Worm (Caenorhabditis elegans) whole organism, midembryonic: Measurements from ENCODE around the gene T06C10.3.

Source experiments
- T22C8.4 ChIP-seq: fragments of 200-800 bp; sonication (Bioruptor generic); IDR thresholded peaks from 2 replicates; pipeline ENCODE4 v1.3.6; 2022; ENCODE audit warnings: missing genetic modification characterization, missing compliant biosample characterization
- cog-1 ChIP-seq: sonication (generic microtip); optimal IDR thresholded peaks from 2 replicates; lab custom pipeline; 2016; ENCODE audit warnings: missing genetic modification characterization, missing compliant biosample characterization
- flt-1 ChIP-seq: fragments of 200-800 bp; sonication (Bioruptor generic); IDR thresholded peaks from 2 replicates; pipeline ENCODE4 v1.3.6; 2022; ENCODE audit warnings: missing genetic modification characterization, missing compliant biosample characterization
- klf-2 ChIP-seq: fragments of 200-800 bp; sonication (Bioruptor generic); conservative IDR thresholded peaks from 2 replicates; pipeline ENCODE4 v1.3.6; 2022; ENCODE audit warnings: missing genetic modification reagents, missing genetic modification characterization, missing compliant biosample characterization
- med-1 ChIP-seq: sonication (generic microtip); optimal IDR thresholded peaks from 2 replicates; lab custom pipeline; 2017; ENCODE audit warnings: missing genetic modification characterization, mild to moderate bottlenecking, missing compliant biosample characterization, antibody characterized with exemption, missing genetic modification reagents; ENCODE audit not compliant: insufficient read depth
- ref-1 ChIP-seq: fragments of 200-800 bp; sonication (Bioruptor generic); conservative IDR thresholded peaks from 2 replicates; pipeline ENCODE4 v1.3.6; 2022; ENCODE audit warnings: missing genetic modification reagents, missing genetic modification characterization, missing compliant biosample characterization
- tab-1 ChIP-seq: fragments of 200-800 bp; sonication (Bioruptor generic); IDR thresholded peaks from 2 replicates; pipeline ENCODE4 v1.3.6; 2022; ENCODE audit warnings: missing genetic modification characterization, missing compliant biosample characterization
- ztf-23 ChIP-seq: fragments of 200-800 bp; sonication (Bioruptor generic); IDR thresholded peaks from 2 replicates; pipeline ENCODE4 v1.3.6; 2022; ENCODE audit warnings: missing genetic modification reagents, missing genetic modification characterization, missing compliant biosample characterization
- ztf-29 ChIP-seq: fragments of 200-800 bp; sonication (Bioruptor generic); IDR thresholded peaks from 2 replicates; pipeline ENCODE4 v1.3.6; 2022; ENCODE audit warnings: missing genetic modification reagents, missing genetic modification characterization, missing compliant biosample characterization

The T06C10.3 gene

DNA sequence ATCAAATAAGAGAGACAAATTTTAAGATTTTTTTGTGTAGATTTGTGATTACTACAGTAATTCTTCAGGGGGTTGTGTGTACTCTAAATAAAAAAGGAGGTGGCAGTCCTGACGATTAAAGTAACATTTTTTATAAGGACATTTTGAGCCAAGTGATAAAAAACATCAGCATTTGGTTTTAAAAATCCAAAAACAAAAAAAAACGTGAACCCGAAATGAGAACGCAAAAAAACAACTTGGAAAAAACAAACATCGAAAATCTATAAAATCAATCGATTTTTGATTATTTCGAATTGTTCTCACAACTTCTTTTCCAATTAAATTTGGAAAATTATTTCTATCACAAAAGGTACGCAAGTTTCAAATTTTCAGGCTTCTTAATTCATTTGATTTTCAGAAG is at the start of gene T06C10.3:
T06C10.3 (plus strand) TSS at position 301 of the 400 bp plus-strand sequence.
- TF ChIP-seq klf-2 (GFP tag; lab: Robert Waterston, UW) (no peak), flt-1 (GFP tag; lab: Robert Waterston, UW) (no peak), med-1 (no peak), cog-1 (tag; lab: Kevin White, UChicago) (no peak), T22C8.4 (GFP tag; lab: Robert Waterston, UW) (no peak), ztf-23 (GFP tag; lab: Robert Waterston, UW) (no peak), ref-1 (GFP tag; lab: Robert Waterston, UW) (no peak), tab-1 (GFP tag; lab: Robert Waterston, UW) (no peak), ztf-29 (no peak)

DNA sequence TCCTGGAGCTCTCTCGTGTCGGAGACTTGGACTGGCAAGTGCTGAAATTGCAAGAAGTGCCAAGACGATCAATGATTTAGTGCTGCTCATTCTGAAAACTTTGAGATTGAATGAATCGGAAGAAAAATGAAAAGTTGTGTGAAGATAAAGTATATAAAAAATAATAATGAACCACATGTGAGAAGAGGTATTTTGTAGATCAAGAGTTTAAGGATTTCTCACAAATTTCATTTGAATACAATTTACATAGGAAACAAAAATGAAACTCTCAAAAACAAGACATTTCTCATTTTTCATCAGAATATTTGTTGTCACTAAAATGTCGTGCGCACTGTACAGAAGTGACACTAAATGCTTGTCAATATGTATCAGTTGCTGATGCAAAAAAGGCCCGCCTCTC is 48.0 kb upstream of the T06C10.3 start, which contains the start of gene T14A8.2:
T14A8.2 (minus strand) TSS at position 101 of the 400 bp plus-strand sequence.
- no peak for TF ChIP-seq klf-2 (GFP tag; lab: Robert Waterston, UW)
- TF ChIP-seq ztf-23 (GFP tag; lab: Robert Waterston, UW): no peak
- no peak for TF ChIP-seq med-1
- TF ChIP-seq flt-1 (GFP tag; lab: Robert Waterston, UW): no peak
- TF ChIP-seq cog-1 (tag; lab: Kevin White, UChicago): no peak
- no peak for TF ChIP-seq tab-1 (GFP tag; lab: Robert Waterston, UW)
- no peak for TF ChIP-seq ztf-29
- no peak for TF ChIP-seq ref-1 (GFP tag; lab: Robert Waterston, UW)
- no peak for TF ChIP-seq T22C8.4 (GFP tag; lab: Robert Waterston, UW)

DNA sequence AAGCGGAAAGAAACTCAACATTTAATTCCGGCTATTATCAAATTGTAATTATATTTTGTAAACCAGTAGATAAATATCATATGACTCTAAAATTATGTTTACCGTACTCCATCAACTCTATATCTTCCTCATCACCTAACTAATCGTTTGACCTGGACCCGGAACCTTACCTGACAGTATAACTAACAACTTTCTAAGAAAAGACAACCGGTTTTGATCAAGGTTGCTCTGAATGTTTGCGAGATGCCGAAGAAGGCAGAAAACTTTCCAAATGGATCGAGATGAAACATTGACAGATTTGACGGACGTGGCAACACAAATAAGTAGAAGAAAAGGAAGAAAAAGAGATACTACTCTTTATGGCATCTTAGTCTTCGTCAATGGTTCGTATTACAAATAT is 45.9 kb upstream of the T06C10.3 start:
- no peak for TF ChIP-seq cog-1 (tag; lab: Kevin White, UChicago)
- TF ChIP-seq T22C8.4 (GFP tag; lab: Robert Waterston, UW): no peak
- TF ChIP-seq flt-1 (GFP tag; lab: Robert Waterston, UW): no peak
- TF ChIP-seq ref-1 (GFP tag; lab: Robert Waterston, UW): no peak

DNA sequence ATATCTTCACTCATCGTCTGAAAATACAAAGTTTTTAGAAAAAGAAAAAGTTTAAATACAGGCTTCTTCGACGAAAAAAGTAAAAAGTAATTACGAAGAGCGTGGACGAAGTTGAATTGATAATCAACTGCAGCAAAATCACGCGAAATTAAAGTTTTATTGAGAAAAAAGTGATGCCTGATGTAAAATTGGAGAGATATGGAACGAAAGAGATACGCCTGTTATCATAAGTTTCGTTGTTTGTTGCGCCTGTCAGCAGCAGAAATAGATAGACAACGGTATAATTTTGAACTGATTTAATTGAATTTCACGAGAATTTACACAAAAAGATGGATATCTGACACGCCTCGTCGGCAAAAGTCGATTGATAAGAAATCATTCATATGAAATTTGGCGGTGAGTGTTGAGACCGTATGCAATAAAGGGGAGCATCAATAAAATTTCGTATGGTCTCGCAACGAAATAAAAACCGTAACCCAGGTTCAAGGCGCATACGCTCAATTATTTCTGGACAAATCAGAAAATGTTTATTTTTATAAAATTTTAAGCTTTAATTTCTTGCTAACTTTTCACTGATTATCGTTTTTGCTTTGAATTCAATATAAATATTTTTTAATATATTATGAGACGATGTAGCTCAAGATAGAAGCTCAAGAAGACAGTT is 41.1 kb upstream of the T06C10.3 start, which contains the start of gene C06A6.4:
C06A6.4 (minus strand) TSS at position 24 of the 664 bp plus-strand sequence.
- TF ChIP-seq cog-1 (tag; lab: Kevin White, UChicago): no peak
- TF ChIP-seq ztf-29: no peak
- TF ChIP-seq klf-2 (GFP tag; lab: Robert Waterston, UW): no peak
- no peak for TF ChIP-seq flt-1 (GFP tag; lab: Robert Waterston, UW)
- no peak for TF ChIP-seq ref-1 (GFP tag; lab: Robert Waterston, UW)
- no peak for TF ChIP-seq ztf-23 (GFP tag; lab: Robert Waterston, UW)
- TF ChIP-seq tab-1 (GFP tag; lab: Robert Waterston, UW): no peak
- TF ChIP-seq med-1: no peak
- TF ChIP-seq T22C8.4 (GFP tag; lab: Robert Waterston, UW): no peak

DNA sequence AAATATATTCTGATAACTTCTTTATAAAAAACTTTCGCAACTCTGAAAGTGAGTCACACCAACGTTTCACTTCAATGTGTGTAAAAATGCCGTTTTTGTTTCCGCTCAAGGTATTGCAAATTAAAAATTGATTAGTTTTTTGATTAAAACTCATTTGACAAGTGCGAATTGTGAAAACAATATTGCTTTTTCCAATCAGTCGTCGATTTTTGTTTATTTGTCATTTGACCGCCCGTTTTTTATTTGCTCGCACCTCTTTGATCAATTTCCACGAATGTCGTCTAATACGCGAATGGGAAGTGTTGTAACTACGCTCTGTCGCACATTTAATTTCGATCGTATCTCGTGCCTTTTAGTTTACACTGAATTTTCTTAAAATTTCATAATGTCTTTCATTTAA is 40.4 kb upstream of the T06C10.3 start, which contains the start of gene mvb-12:
mvb-12 (plus strand) TSS at position 375 of the 400 bp plus-strand sequence.
- no peak for TF ChIP-seq ztf-29
- no peak for TF ChIP-seq klf-2 (GFP tag; lab: Robert Waterston, UW)
- no peak for TF ChIP-seq T22C8.4 (GFP tag; lab: Robert Waterston, UW)
- no peak for TF ChIP-seq cog-1 (tag; lab: Kevin White, UChicago)
- TF ChIP-seq ztf-23 (GFP tag; lab: Robert Waterston, UW): no peak
- TF ChIP-seq tab-1 (GFP tag; lab: Robert Waterston, UW): no peak
- no peak for TF ChIP-seq flt-1 (GFP tag; lab: Robert Waterston, UW)
- no peak for TF ChIP-seq med-1
- no peak for TF ChIP-seq ref-1 (GFP tag; lab: Robert Waterston, UW)

DNA sequence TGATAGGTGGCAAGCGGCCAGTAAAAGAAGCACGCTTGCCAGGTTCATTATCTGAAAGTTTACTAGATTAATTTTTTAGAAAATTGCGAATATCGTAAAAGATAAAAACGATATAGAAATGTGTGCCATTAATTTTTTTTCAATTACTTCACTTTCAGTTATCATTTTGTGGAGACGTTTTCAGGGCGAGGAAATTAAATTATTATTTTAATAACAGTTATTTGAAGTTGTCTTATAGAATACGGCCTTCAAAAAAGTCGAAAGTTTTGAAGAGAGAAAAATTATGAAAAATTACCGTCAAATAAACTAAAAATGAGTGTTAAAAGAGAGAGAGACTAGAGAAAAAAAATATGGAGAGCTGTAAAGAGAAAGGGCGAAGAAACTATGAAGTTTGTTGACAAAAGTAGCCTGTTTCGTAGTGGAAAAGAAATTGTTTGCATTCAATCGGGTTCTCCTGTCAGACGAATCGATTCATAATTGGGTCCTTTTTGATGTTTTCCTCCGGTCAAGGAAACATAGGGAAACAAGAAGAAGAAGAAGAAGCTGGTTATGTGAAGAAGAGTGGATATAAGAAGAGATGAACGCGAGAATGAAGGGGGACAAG is 35.8 kb upstream of the T06C10.3 start, which contains the start of gene erp-44.2:
erp-44.2 (minus strand) TSS at position 51 of the 604 bp plus-strand sequence.
- TF ChIP-seq ztf-29 (no peak), ztf-23 (GFP tag; lab: Robert Waterston, UW) (no peak), klf-2 (GFP tag; lab: Robert Waterston, UW) (no peak), T22C8.4 (GFP tag; lab: Robert Waterston, UW) (no peak), ref-1 (GFP tag; lab: Robert Waterston, UW) (no peak), flt-1 (GFP tag; lab: Robert Waterston, UW) (no peak)

DNA sequence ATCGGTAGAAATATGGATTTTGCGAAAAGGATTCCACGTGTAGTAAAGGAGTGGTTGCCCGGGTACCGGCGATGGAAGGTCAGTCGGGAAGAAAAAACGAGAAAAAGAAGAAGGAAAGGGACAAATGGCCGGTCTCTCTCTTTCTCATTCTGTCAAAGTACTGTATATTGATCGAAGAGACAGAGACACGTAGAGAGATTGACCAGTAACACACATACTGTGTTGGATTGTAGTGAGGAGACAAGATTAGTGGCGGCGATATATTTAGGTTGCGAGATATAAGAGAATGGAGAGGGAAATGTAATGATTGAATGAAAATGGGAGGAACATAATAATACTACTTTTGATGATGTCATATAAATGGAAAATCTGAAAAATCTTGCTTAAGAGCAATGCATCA is 34.5 kb upstream of the T06C10.3 start:
- TF ChIP-seq ref-1 (GFP tag; lab: Robert Waterston, UW): no peak

DNA sequence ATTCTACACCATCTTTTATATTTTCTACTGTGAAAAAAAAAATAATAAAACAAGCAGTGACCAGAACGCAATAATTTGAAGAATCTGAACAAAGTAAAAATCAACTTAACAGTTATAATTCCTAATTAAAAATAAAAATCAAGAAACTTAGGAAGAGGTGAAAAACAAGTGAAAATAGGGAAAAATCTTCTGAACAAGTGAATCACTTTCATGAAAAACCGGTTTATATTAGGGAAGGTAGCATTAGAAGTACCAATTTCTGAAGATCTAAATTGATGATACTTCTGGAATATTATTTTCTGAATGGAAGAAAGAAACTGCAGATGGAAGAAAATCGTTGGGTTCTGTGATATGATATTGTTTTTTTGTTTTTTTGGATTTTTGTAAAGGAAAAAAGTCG is 34.1 kb upstream of the T06C10.3 start:
- TF ChIP-seq flt-1 (GFP tag; lab: Robert Waterston, UW): no peak
- no peak for TF ChIP-seq klf-2 (GFP tag; lab: Robert Waterston, UW)
- no peak for TF ChIP-seq ztf-29
- TF ChIP-seq med-1: no peak
- TF ChIP-seq ztf-23 (GFP tag; lab: Robert Waterston, UW): no peak
- no peak for TF ChIP-seq T22C8.4 (GFP tag; lab: Robert Waterston, UW)
- no peak for TF ChIP-seq ref-1 (GFP tag; lab: Robert Waterston, UW)
- no peak for TF ChIP-seq tab-1 (GFP tag; lab: Robert Waterston, UW)
- no peak for TF ChIP-seq cog-1 (tag; lab: Kevin White, UChicago)

DNA sequence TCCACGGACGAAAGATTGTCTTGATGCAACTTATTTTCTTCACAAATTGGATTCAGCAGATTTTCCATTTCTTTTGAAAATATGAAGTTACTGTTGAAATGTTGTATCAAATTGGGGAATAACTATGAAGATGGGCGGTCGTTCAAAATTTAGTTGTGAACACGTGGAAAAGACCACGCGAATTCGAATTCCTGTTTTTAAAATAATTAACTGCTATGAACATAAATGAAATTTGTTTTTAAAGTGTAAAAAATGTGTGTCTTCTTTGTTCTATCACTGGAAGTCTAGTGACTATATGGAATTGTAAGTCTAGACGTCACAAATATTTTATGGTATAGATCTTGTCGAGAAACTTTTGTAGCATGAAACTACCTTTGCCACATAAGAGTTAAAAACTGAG is 32.1 kb upstream of the T06C10.3 start, which contains the start of gene C06A6.7:
C06A6.7 (minus strand) TSS at position 101 of the 400 bp plus-strand sequence.
- TF ChIP-seq flt-1 (GFP tag; lab: Robert Waterston, UW): no peak
- no peak for TF ChIP-seq ztf-29
- no peak for TF ChIP-seq ztf-23 (GFP tag; lab: Robert Waterston, UW)
- TF ChIP-seq T22C8.4 (GFP tag; lab: Robert Waterston, UW): no peak
- TF ChIP-seq med-1: no peak
- TF ChIP-seq tab-1 (GFP tag; lab: Robert Waterston, UW): no peak
- no peak for TF ChIP-seq ref-1 (GFP tag; lab: Robert Waterston, UW)
- TF ChIP-seq klf-2 (GFP tag; lab: Robert Waterston, UW): no peak
- TF ChIP-seq cog-1 (tag; lab: Kevin White, UChicago): no peak
